Worm (Caenorhabditis elegans) whole organism, L2 larva: ENCODE results near the gene C49H3.6.
A peak's percentile ranks its signal among the peaks of the same experiment; 100 is the strongest.

Source experiments
- F13H6.1 ChIP-seq: sonication (generic microtip); optimal IDR thresholded peaks from 2 replicates; lab custom pipeline; 2016; ENCODE audit warnings: missing genetic modification characterization, missing compliant biosample characterization
- R02D3.7 ChIP-seq: fragments of 150-350 bp; optimal IDR thresholded peaks from 2 replicates; lab custom pipeline; 2014; ENCODE audit warnings: missing biosample characterization, missing genetic modification characterization
- Y55F3AM.14 ChIP-seq: fragments of 200-800 bp; sonication (Bioruptor generic); optimal IDR thresholded peaks from 2 replicates; lab custom pipeline; 2018; ENCODE audit warnings: mild to moderate bottlenecking, missing genetic modification characterization, missing compliant biosample characterization
- alr-1 ChIP-seq: fragments of 150-350 bp; optimal IDR thresholded peaks from 2 replicates; lab custom pipeline; 2014; ENCODE audit warnings: missing biosample characterization, missing genetic modification characterization
- aly-2 ChIP-seq: fragments of 150-350 bp; optimal IDR thresholded peaks from 2 replicates; lab custom pipeline; 2014; ENCODE audit warnings: missing biosample characterization, missing genetic modification characterization
- blmp-1 ChIP-seq: sonication (generic microtip); optimal IDR thresholded peaks from 2 replicates; lab custom pipeline; 2017; ENCODE audit warnings: missing genetic modification characterization, mild to moderate bottlenecking, missing compliant biosample characterization, antibody characterized with exemption, moderate library complexity; ENCODE audit not compliant: insufficient read depth
- ceh-82 ChIP-seq: fragments of 150-350 bp; optimal IDR thresholded peaks from 2 replicates; lab custom pipeline; 2014; ENCODE audit warnings: missing biosample characterization, missing genetic modification characterization
- crh-2 ChIP-seq: sonication (generic microtip); optimal IDR thresholded peaks from 2 replicates; lab custom pipeline; 2017; ENCODE audit warnings: missing biosample characterization, missing genetic modification characterization
- dmd-4 ChIP-seq: sonication (generic microtip); optimal IDR thresholded peaks from 2 replicates; lab custom pipeline; 2017; ENCODE audit warnings: missing biosample characterization, missing genetic modification characterization
- elt-3 ChIP-seq: sonication (generic microtip); optimal IDR thresholded peaks from 2 replicates; lab custom pipeline; 2017; ENCODE audit warnings: missing biosample characterization, missing genetic modification characterization
- fos-1 ChIP-seq: fragments of 150-350 bp; optimal IDR thresholded peaks from 2 replicates; lab custom pipeline; 2014; ENCODE audit warnings: missing biosample characterization, missing genetic modification characterization
- gmeb-1 ChIP-seq: fragments of 150-350 bp; optimal IDR thresholded peaks from 2 replicates; lab custom pipeline; 2014; ENCODE audit warnings: missing biosample characterization, missing genetic modification characterization
- lin-11 ChIP-seq: fragments of 150-350 bp; sonication (generic microtip); optimal IDR thresholded peaks from 2 replicates; lab custom pipeline; 2014; ENCODE audit warnings: missing biosample characterization, missing genetic modification characterization, inconsistent platforms, mixed read lengths
- lin-13 ChIP-seq: fragments of 150-350 bp; optimal IDR thresholded peaks from 2 replicates; lab custom pipeline; 2014; ENCODE audit warnings: missing biosample characterization, missing genetic modification reagents, missing genetic modification characterization
- lin-39 ChIP-seq: fragments of 150-350 bp; optimal IDR thresholded peaks from 2 replicates; lab custom pipeline; 2014; ENCODE audit warnings: missing biosample characterization, missing genetic modification reagents, missing genetic modification characterization
- mab-5 ChIP-seq: fragments of 150-350 bp; optimal IDR thresholded peaks from 2 replicates; lab custom pipeline; 2014; ENCODE audit warnings: missing biosample characterization, missing genetic modification characterization
- nhr-12 ChIP-seq: fragments of 150-350 bp; optimal IDR thresholded peaks from 2 replicates; lab custom pipeline; 2014; ENCODE audit warnings: missing biosample characterization, missing genetic modification characterization
- nhr-129 ChIP-seq: fragments of 150-350 bp; optimal IDR thresholded peaks from 2 replicates; lab custom pipeline; 2014; ENCODE audit warnings: missing biosample characterization, missing genetic modification characterization
- nhr-21 ChIP-seq: fragments of 150-350 bp; optimal IDR thresholded peaks from 2 replicates; lab custom pipeline; 2014; ENCODE audit warnings: missing biosample characterization, missing genetic modification characterization
- nhr-25 ChIP-seq: fragments of 150-350 bp; sonication (generic microtip); optimal IDR thresholded peaks from 3 replicates; lab custom pipeline; 2014; ENCODE audit warnings: missing biosample characterization, missing genetic modification characterization
- nhr-6 ChIP-seq: fragments of 150-350 bp; optimal IDR thresholded peaks from 2 replicates; lab custom pipeline; 2014; ENCODE audit warnings: missing biosample characterization, missing genetic modification characterization
- peb-1 ChIP-seq: fragments of 150-350 bp; optimal IDR thresholded peaks from 2 replicates; lab custom pipeline; 2014; ENCODE audit warnings: missing biosample characterization, missing genetic modification characterization
- skn-1 ChIP-seq: sonication (generic microtip); optimal IDR thresholded peaks from 2 replicates; lab custom pipeline; 2017; ENCODE audit warnings: missing biosample characterization, missing genetic modification characterization
- snpc-4 ChIP-seq: fragments of 150-350 bp; optimal IDR thresholded peaks from 2 replicates; lab custom pipeline; 2014; ENCODE audit warnings: missing biosample characterization, missing genetic modification characterization
- unc-39 ChIP-seq: fragments of 150-350 bp; optimal IDR thresholded peaks from 2 replicates; lab custom pipeline; 2014; ENCODE audit warnings: missing biosample characterization, missing genetic modification characterization
- unc-55 ChIP-seq: fragments of 150-350 bp; sonication (generic microtip); optimal IDR thresholded peaks from 3 replicates; lab custom pipeline; 2014; ENCODE audit warnings: missing biosample characterization, missing genetic modification reagents, missing genetic modification characterization
- unc-62 ChIP-seq: fragments of 150-350 bp; optimal IDR thresholded peaks from 2 replicates; lab custom pipeline; 2014; ENCODE audit warnings: missing biosample characterization, missing genetic modification reagents, missing genetic modification characterization
- ztf-1 ChIP-seq: fragments of 200-800 bp; sonication (Bioruptor generic); conservative IDR thresholded peaks from 2 replicates; pipeline ENCODE4 v1.3.6; 2022; ENCODE audit warnings: missing genetic modification characterization, missing compliant biosample characterization
- ztf-11 ChIP-seq: sonication (generic microtip); optimal IDR thresholded peaks from 2 replicates; lab custom pipeline; 2017; ENCODE audit warnings: missing biosample characterization, missing genetic modification characterization
- ztf-4 ChIP-seq: fragments of 150-350 bp; optimal IDR thresholded peaks from 2 replicates; lab custom pipeline; 2014; ENCODE audit warnings: missing biosample characterization, missing genetic modification characterization

The C49H3.6 gene

DNA sequence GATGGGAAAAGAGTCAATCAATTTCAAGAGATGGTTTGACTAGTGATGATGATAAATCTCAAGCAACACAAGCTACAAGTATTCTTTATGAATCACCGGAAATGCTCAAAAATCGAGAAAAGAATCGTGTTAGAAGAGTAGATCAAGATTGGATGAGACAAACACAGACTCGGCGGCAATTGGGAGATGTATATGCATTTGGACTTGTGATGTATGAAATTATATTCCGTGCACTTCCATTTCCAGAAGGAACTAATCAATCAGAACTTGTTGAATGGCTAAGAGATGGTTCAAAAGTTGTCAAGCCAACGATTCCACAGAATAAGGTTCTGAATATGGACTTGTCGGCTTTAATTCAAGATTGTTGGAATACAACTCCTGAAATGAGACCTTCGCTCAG lies 28.3 kb downstream of the C49H3.6 start:
- TF ChIP-seq R02D3.7 (no peak), mab-5 (no peak), ztf-4 (tag; lab: Kevin White, UChicago) (no peak), ztf-1 (GFP tag; lab: Robert Waterston, UW) (no peak)

DNA sequence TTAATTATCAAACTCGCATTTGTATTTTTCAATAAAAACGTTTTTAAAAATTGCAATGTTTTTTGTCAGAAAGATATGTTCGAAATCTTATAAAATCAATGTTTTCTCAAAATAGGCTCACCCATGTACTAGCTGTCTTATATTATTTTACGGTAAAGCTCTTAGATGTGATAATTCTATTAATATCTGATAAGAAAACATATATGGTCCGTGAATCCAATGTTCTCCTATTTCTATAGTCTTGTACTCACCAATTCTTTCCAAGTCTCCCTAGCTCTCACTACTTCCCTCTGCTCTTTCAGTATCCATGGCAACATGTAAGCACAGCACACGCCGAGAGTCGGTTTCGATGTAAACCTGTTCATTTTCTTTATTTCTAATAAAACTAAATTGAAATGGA lies 30.2 kb downstream of the C49H3.6 start, which contains the start of gene bbs-2:
bbs-2 (plus strand) TSS at position 301 of the 400 bp plus-strand sequence.
- no peak for TF ChIP-seq unc-55 (GFP tag; lab: Kevin White, UChicago)
- TF ChIP-seq alr-1 = no peak
- TF ChIP-seq skn-1 (tag; lab: Kevin White, UChicago) = no peak
- TF ChIP-seq nhr-25 (tag; lab: Kevin White, UChicago) = no peak
- no peak for TF ChIP-seq nhr-6 (tag; lab: Kevin White, UChicago)
- TF ChIP-seq elt-3 (tag; lab: Kevin White, UChicago) = no peak
- no peak for TF ChIP-seq R02D3.7
- TF ChIP-seq fos-1 = no peak
- TF ChIP-seq Y55F3AM.14 (GFP tag; lab: Kevin White, UChicago) = no peak
- TF ChIP-seq, all 48 proteins: peak for 0

DNA sequence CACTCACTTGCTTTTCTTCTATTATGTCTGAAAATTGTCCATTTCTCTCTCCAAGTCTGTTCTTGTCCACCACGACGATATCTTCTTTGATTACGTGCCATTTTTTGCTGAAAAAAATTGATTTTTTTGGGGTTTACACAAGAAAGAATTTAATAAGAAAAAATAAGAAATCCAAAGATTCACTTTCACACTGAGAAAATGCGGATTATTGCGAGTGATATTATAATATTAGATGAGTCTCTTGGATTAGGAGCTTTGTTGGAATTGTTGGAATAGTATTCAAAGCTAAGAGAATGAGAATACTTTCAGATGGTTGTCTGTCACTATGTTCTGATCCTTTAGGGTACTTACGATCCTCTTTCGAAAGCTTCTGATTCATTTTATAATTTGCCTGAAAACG lies 35.3 kb downstream of the C49H3.6 start, which contains the start of gene F20D12.7:
F20D12.7 (minus strand) TSS at position 101 of the 400 bp plus-strand sequence.
- TF ChIP-seq lin-11 (tag; lab: Kevin White, UChicago) (no peak), mab-5 (no peak), peb-1 (no peak), nhr-129 (tag; lab: Kevin White, UChicago) (no peak), lin-13 (GFP tag; lab: Kevin White, UChicago) (no peak), ceh-82 (tag; lab: Kevin White, UChicago) (no peak), ztf-11 (tag; lab: Kevin White, UChicago) (no peak), nhr-6 (tag; lab: Kevin White, UChicago) (no peak), dmd-4 (tag; lab: Kevin White, UChicago) (no peak)

DNA sequence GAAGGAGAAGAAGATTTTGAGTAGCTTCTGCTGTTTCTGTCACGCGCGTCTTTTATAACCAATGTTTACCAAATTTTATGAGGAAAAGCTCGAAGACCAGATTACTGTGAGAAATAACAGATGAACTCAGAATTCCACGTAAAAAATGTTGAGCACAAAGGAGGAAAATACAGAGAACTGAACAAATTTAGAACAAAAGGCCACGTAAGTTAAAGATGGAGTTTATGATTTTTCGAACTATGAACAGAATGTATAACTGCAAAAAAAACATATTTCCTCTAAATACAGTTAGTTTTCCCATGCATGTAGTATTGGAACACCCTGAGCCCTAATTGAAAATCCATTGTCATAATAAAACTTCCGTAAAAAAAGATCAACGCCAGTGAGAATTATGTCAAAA lies 37.4 kb downstream of the C49H3.6 start, which contains the start of gene exc-9:
exc-9 (minus strand) TSS at position 101 of the 400 bp plus-strand sequence.
- TF ChIP-seq aly-2 (tag; lab: Kevin White, UChicago) = no peak
- no peak for TF ChIP-seq R02D3.7
- TF ChIP-seq unc-62 = no peak
- TF ChIP-seq alr-1 = no peak
- no peak for TF ChIP-seq gmeb-1 (tag; lab: Kevin White, UChicago)
- no peak for TF ChIP-seq dmd-4 (tag; lab: Kevin White, UChicago)
- TF ChIP-seq ztf-4 (tag; lab: Kevin White, UChicago) = no peak
- TF ChIP-seq skn-1 (tag; lab: Kevin White, UChicago) = no peak
- TF ChIP-seq ceh-82 (tag; lab: Kevin White, UChicago) = no peak
- no peak for TF ChIP-seq nhr-25 (tag; lab: Kevin White, UChicago)
- TF ChIP-seq peb-1 = no peak
- TF ChIP-seq unc-55 (GFP tag; lab: Kevin White, UChicago) = no peak
- no peak for TF ChIP-seq unc-39 (tag; lab: Kevin White, UChicago)

DNA sequence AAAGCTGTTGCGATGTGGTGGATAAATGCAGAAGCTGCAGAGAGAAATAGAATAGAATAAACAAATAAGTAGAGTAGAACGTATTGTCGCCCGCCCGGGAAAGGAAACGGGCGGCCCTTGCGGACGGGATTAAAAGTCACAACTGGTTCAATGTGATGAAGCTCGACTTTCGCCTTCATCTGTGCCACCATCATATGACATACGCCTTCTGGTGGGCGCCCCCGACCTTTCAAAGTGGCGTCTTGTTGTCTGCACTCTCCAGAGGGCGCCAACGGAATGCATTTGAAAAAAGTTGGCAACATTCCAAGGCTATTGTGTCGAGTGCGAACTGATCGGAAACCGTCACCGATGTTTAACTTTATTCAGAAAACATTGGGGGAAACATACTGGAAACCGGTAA lies 39.7 kb downstream of the C49H3.6 start:
- peak; percentile 54 for TF ChIP-seq nhr-25 (tag; lab: Kevin White, UChicago)
- no peak for TF ChIP-seq aly-2 (tag; lab: Kevin White, UChicago)
- peak; percentile 27 for TF ChIP-seq blmp-1 (tag; lab: Kevin White, UChicago)
- no peak for TF ChIP-seq gmeb-1 (tag; lab: Kevin White, UChicago)
- peak; percentile 29 for TF ChIP-seq nhr-129 (tag; lab: Kevin White, UChicago)
- TF ChIP-seq snpc-4 (tag; lab: Kevin White, UChicago) = no peak
- TF ChIP-seq unc-55 (GFP tag; lab: Kevin White, UChicago) = no peak

DNA sequence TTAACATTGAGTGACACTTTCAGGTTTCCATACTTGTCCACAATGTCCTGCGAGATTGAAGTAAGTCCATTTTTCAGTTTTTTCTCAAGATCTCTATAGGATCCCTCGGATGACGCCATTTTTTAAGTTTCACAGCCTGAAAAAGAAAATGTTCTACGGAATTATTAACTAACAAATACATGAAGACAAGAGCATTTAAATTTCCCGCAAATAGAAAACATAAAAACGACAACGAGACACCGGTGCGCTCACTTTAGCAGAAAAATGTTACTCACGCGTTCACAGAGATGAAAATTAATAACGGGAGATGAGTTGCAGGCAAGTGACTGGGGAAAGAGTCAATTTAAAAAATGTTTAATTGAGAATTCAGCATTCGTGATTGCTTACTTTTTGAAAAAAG lies 42.9 kb downstream of the C49H3.6 start, which contains the start of gene czw-1:
czw-1 (minus strand) TSS at position 369 of the 400 bp plus-strand sequence.
- TF ChIP-seq F13H6.1 (no peak), blmp-1 (tag; lab: Kevin White, UChicago) (no peak), nhr-12 (tag; lab: Kevin White, UChicago) (no peak), lin-39 (no peak), lin-13 (GFP tag; lab: Kevin White, UChicago) (no peak), ceh-82 (tag; lab: Kevin White, UChicago) (no peak), snpc-4 (tag; lab: Kevin White, UChicago) (no peak), R02D3.7 (no peak), nhr-25 (tag; lab: Kevin White, UChicago) (no peak), nhr-21 (tag; lab: Kevin White, UChicago) (no peak), Y55F3AM.14 (GFP tag; lab: Kevin White, UChicago) (no peak), alr-1 (no peak), nhr-6 (tag; lab: Kevin White, UChicago) (no peak), crh-2 (tag; lab: Kevin White, UChicago) (no peak)
- TF ChIP-seq, all 48 proteins: peak for 0
